Worm (Caenorhabditis elegans): ENCODE data around the gene rnp-7.

DNA sequence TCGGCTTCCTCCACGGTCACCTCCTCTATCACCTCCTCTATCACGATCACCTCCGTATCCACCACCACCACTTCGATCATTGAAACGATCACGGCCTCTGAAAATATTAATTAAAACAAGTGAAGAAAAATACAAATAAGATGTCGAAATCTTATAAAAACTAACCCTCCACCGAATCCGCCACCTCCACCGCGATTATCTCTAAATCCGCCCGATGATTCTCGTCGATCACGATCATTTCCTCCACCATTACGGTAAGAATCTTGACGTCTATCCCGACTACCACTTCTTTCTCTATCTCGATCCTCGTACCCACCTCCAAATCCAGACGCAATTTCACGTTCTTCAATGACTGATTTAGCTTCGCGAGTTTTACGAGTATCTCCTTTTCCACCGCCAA is 1.7 kb downstream of the rnp-7 start:
- TF ChIP-seq ama-1 (optimal IDR thresholded peaks at IDR 0.05) = no peak
- TF ChIP-seq hnd-1 (tag; optimal IDR thresholded peaks at IDR 0.05) = no peak
- TF ChIP-seq flt-1 (GFP tag; IDR thresholded peaks at IDR 0.05) = no peak
- no peak for TF ChIP-seq pes-1 (GFP tag; IDR thresholded peaks at IDR 0.05)
- TF ChIP-seq ets-7 (tag; optimal IDR thresholded peaks at IDR 0.05) = no peak
